Worm (Caenorhabditis elegans) whole organism, L4 larva: ENCODE data around the gene T13F2.6.

Experiments used
- D1046.2 ChIP-seq: fragments of 200-800 bp; sonication (Bioruptor generic); IDR thresholded peaks from 2 replicates; pipeline ENCODE4 v1.3.6; 2022; ENCODE audit warnings: missing genetic modification characterization, missing compliant biosample characterization
- F10B5.3 ChIP-seq: sonication (generic microtip); optimal IDR thresholded peaks from 2 replicates; lab custom pipeline; 2016; ENCODE audit warnings: mild to moderate bottlenecking, missing genetic modification characterization, missing compliant biosample characterization
- F26F4.8 ChIP-seq: fragments of 200-800 bp; sonication (Bioruptor generic); conservative IDR thresholded peaks from 2 replicates; pipeline ENCODE4 v1.3.6; 2022; ENCODE audit warnings: missing genetic modification characterization, missing compliant biosample characterization
- F37D6.2 ChIP-seq: sonication (generic microtip); optimal IDR thresholded peaks from 2 replicates; lab custom pipeline; 2016; ENCODE audit warnings: mild to moderate bottlenecking, missing genetic modification characterization, missing compliant biosample characterization
- F44E2.7 ChIP-seq: fragments of 200-800 bp; sonication (Bioruptor generic); IDR thresholded peaks from 2 replicates; pipeline ENCODE4 v2.1.2; 2022; ENCODE audit warnings: missing genetic modification characterization, missing compliant biosample characterization
- F49E8.2 ChIP-seq: sonication (generic microtip); optimal IDR thresholded peaks from 2 replicates; lab custom pipeline; 2016; ENCODE audit warnings: missing compliant biosample characterization, mild to moderate bottlenecking, missing genetic modification characterization, borderline replicate concordance
- Y48G9A.11 ChIP-seq: fragments of 200-800 bp; sonication (Bioruptor generic); IDR thresholded peaks from 2 replicates; pipeline ENCODE4 v1.3.6; 2022; ENCODE audit warnings: missing genetic modification reagents, missing genetic modification characterization, missing compliant biosample characterization
- ZK337.2 ChIP-seq: fragments of 200-800 bp; sonication (Bioruptor generic); IDR thresholded peaks from 2 replicates; pipeline ENCODE4 v1.3.6; 2022; ENCODE audit warnings: missing genetic modification reagents, missing genetic modification characterization, missing compliant biosample characterization
- ama-1 ChIP-seq: fragments of 150-350 bp; optimal IDR thresholded peaks from 2 replicates; lab custom pipeline; 2014; ENCODE audit warnings: inconsistent platforms, mixed read lengths
- arid-1 ChIP-seq: fragments of 200-800 bp; sonication (Bioruptor generic); conservative IDR thresholded peaks from 2 replicates; pipeline ENCODE4 v1.3.6; 2022; ENCODE audit warnings: missing genetic modification reagents, missing genetic modification characterization, missing compliant biosample characterization
- ceh-28 ChIP-seq: fragments of 150-350 bp; optimal IDR thresholded peaks from 2 replicates; lab custom pipeline; 2014; ENCODE audit warnings: missing biosample characterization, missing genetic modification reagents, missing genetic modification characterization
- ceh-44 ChIP-seq: fragments of 200-800 bp; sonication (Bioruptor generic); IDR thresholded peaks from 2 replicates; pipeline ENCODE4 v1.3.6; 2022; ENCODE audit warnings: missing genetic modification reagents, missing genetic modification characterization, missing compliant biosample characterization
- ceh-82 ChIP-seq: sonication (generic microtip); optimal IDR thresholded peaks from 2 replicates; lab custom pipeline; 2017; ENCODE audit warnings: missing biosample characterization, missing genetic modification characterization
- ces-1 ChIP-seq: fragments of 150-350 bp; sonication (generic microtip); optimal IDR thresholded peaks from 4 replicates; lab custom pipeline; 2014; ENCODE audit warnings: missing biosample characterization, missing genetic modification reagents, missing genetic modification characterization
- daf-12 ChIP-seq: fragments of 150-350 bp; optimal IDR thresholded peaks from 2 replicates; lab custom pipeline; 2014; ENCODE audit warnings: missing biosample characterization, missing genetic modification reagents, missing genetic modification characterization
- dmd-6 ChIP-seq: fragments of 200-800 bp; sonication (Bioruptor generic); IDR thresholded peaks from 2 replicates; pipeline ENCODE4 v1.3.6; 2022; ENCODE audit warnings: missing genetic modification reagents, missing genetic modification characterization, missing compliant biosample characterization
- dmd-8 ChIP-seq: fragments of 200-800 bp; sonication (Bioruptor generic); IDR thresholded peaks from 2 replicates; pipeline ENCODE4 v1.3.6; 2022; ENCODE audit warnings: missing genetic modification characterization, missing compliant biosample characterization
- dpl-1 ChIP-seq: fragments of 150-350 bp; optimal IDR thresholded peaks from 2 replicates; lab custom pipeline; 2014; ENCODE audit warnings: missing biosample characterization, missing genetic modification reagents, missing genetic modification characterization
- duxl-1 ChIP-seq: sonication (generic microtip); optimal IDR thresholded peaks from 2 replicates; lab custom pipeline; 2016; ENCODE audit warnings: mild to moderate bottlenecking, missing genetic modification characterization, moderate library complexity, missing compliant biosample characterization; ENCODE audit not compliant: poor library complexity
- egl-27 ChIP-seq: sonication (generic microtip); optimal IDR thresholded peaks from 3 replicates; lab custom pipeline; 2017; ENCODE audit warnings: missing biosample characterization, missing genetic modification reagents, missing genetic modification characterization
- fkh-10 ChIP-seq: fragments of 150-350 bp; optimal IDR thresholded peaks from 2 replicates; lab custom pipeline; 2014; ENCODE audit warnings: missing biosample characterization, missing genetic modification reagents, missing genetic modification characterization
- fos-1 ChIP-seq: fragments of 150-350 bp; optimal IDR thresholded peaks from 2 replicates; lab custom pipeline; 2014; ENCODE audit warnings: missing biosample characterization, missing genetic modification characterization
- gei-8 ChIP-seq: fragments of 200-800 bp; sonication (Bioruptor generic); optimal IDR thresholded peaks from 2 replicates; lab custom pipeline; 2018; ENCODE audit warnings: mild to moderate bottlenecking, missing genetic modification characterization, missing compliant biosample characterization
- hif-1 ChIP-seq, 2 experiments: sonication (generic microtip); optimal IDR thresholded peaks; 2 replicates each; lab custom pipeline; 2016 to 2017; ENCODE audit warnings: missing compliant biosample characterization in 2 of 2, missing genetic modification characterization in 2 of 2, missing genetic modification reagents in 2 of 2, missing genotype in 2 of 2, mild to moderate bottlenecking in 1 of 2
- hlh-30 ChIP-seq: sonication (generic microtip); optimal IDR thresholded peaks from 2 replicates; lab custom pipeline; 2017; ENCODE audit warnings: antibody characterized with exemption, mild to moderate bottlenecking, missing genetic modification characterization, missing compliant biosample characterization; ENCODE audit not compliant: insufficient read depth
- jun-1 ChIP-seq: fragments of 150-350 bp; optimal IDR thresholded peaks from 2 replicates; lab custom pipeline; 2014; ENCODE audit warnings: missing biosample characterization, missing genetic modification reagents, missing genetic modification characterization
- lim-7 ChIP-seq: fragments of 200-800 bp; sonication (Bioruptor generic); IDR thresholded peaks from 2 replicates; pipeline ENCODE4 v1.3.6; 2022; ENCODE audit warnings: missing genetic modification characterization, missing compliant biosample characterization
- lin-1 ChIP-seq: fragments of 200-800 bp; sonication (Bioruptor generic); IDR thresholded peaks from 2 replicates; pipeline ENCODE4 v1.3.6; 2022; ENCODE audit warnings: missing genetic modification reagents, missing genetic modification characterization, missing compliant biosample characterization
- lin-38 ChIP-seq: fragments of 200-800 bp; sonication (Bioruptor generic); IDR thresholded peaks from 2 replicates; pipeline ENCODE4 v1.3.6; 2022; ENCODE audit warnings: missing genetic modification reagents, missing genetic modification characterization, missing compliant biosample characterization
- lin-39 ChIP-seq: fragments of 150-350 bp; optimal IDR thresholded peaks from 2 replicates; lab custom pipeline; 2014; ENCODE audit warnings: missing biosample characterization, missing genetic modification reagents, missing genetic modification characterization
- lsy-2 ChIP-seq, 2 experiments: fragments of 150-350 bp in 1 of 2; sonication (generic microtip) in 1 of 2; optimal IDR thresholded peaks; 2 replicates each; lab custom pipeline; 2014 to 2017; ENCODE audit warnings: missing biosample characterization in 2 of 2, missing genetic modification characterization in 2 of 2
- madf-5 ChIP-seq, 2 experiments: fragments of 200-800 bp; sonication (Bioruptor generic); IDR thresholded peaks; 2 replicates each; pipeline ENCODE4 v1.3.6; 2022; ENCODE audit warnings: missing compliant biosample characterization in 2 of 2, missing genetic modification characterization in 2 of 2
- mep-1 ChIP-seq: fragments of 150-350 bp; sonication (generic microtip); optimal IDR thresholded peaks from 3 replicates; lab custom pipeline; 2014; ENCODE audit warnings: missing biosample characterization, missing genetic modification characterization
- mxl-2 ChIP-seq: fragments of 200-800 bp; sonication (Bioruptor generic); conservative IDR thresholded peaks from 2 replicates; pipeline ENCODE4 v1.3.6; 2022; ENCODE audit warnings: missing genetic modification reagents, missing genetic modification characterization, missing compliant biosample characterization
- mxl-3 ChIP-seq: fragments of 200-800 bp; sonication (Bioruptor generic); optimal IDR thresholded peaks from 2 replicates; lab custom pipeline; 2018; ENCODE audit warnings: mild to moderate bottlenecking, missing genetic modification characterization, missing compliant biosample characterization
- nhr-25 ChIP-seq: sonication (generic microtip); optimal IDR thresholded peaks from 2 replicates; lab custom pipeline; 2017; ENCODE audit warnings: missing genetic modification characterization, mild to moderate bottlenecking, missing compliant biosample characterization, antibody characterized with exemption, moderate library complexity, borderline replicate concordance; ENCODE audit not compliant: insufficient read depth
- nhr-28 ChIP-seq: fragments of 150-350 bp; optimal IDR thresholded peaks from 2 replicates; lab custom pipeline; 2014; ENCODE audit warnings: missing biosample characterization, missing genetic modification characterization
- nhr-42 ChIP-seq: fragments of 200-800 bp; sonication (Bioruptor generic); IDR thresholded peaks from 2 replicates; pipeline ENCODE4 v1.3.6; 2022; ENCODE audit warnings: missing genetic modification characterization, missing compliant biosample characterization
- nhr-48 ChIP-seq: sonication (generic microtip); optimal IDR thresholded peaks from 2 replicates; lab custom pipeline; 2016; ENCODE audit warnings: mild to moderate bottlenecking, missing genetic modification characterization, missing compliant biosample characterization
- nhr-6 ChIP-seq: fragments of 150-350 bp; optimal IDR thresholded peaks from 2 replicates; lab custom pipeline; 2014; ENCODE audit warnings: missing biosample characterization, missing genetic modification characterization
- nhr-77 ChIP-seq: fragments of 150-350 bp; optimal IDR thresholded peaks from 2 replicates; lab custom pipeline; 2014; ENCODE audit warnings: missing biosample characterization, missing genetic modification characterization
- php-3 ChIP-seq: fragments of 200-800 bp; sonication (Bioruptor generic); IDR thresholded peaks from 2 replicates; pipeline ENCODE4 v1.3.6; 2022; ENCODE audit warnings: missing genetic modification reagents, missing genetic modification characterization, missing compliant biosample characterization
- saeg-2 ChIP-seq: fragments of 200-800 bp; sonication (Bioruptor generic); IDR thresholded peaks from 2 replicates; pipeline ENCODE4 v1.3.6; 2022; ENCODE audit warnings: missing genetic modification reagents, missing genetic modification characterization, missing compliant biosample characterization
- sdz-12 ChIP-seq: fragments of 200-800 bp; sonication (Bioruptor generic); optimal IDR thresholded peaks from 2 replicates; lab custom pipeline; 2018; ENCODE audit warnings: mild to moderate bottlenecking, missing genetic modification characterization, missing compliant biosample characterization
- skn-1 ChIP-seq: fragments of 150-350 bp; optimal IDR thresholded peaks from 2 replicates; lab custom pipeline; 2014; ENCODE audit warnings: missing biosample characterization, missing genetic modification characterization
- snpc-1.2 ChIP-seq: fragments of 200-800 bp; sonication (Bioruptor generic); IDR thresholded peaks from 2 replicates; pipeline ENCODE4 v1.3.6; 2022; ENCODE audit warnings: missing genetic modification reagents, missing genetic modification characterization, missing compliant biosample characterization
- snpc-4 ChIP-seq: fragments of 150-350 bp; optimal IDR thresholded peaks from 2 replicates; lab custom pipeline; 2014; ENCODE audit warnings: missing biosample characterization, missing genetic modification characterization
- tag-97 ChIP-seq: fragments of 200-800 bp; sonication (Bioruptor generic); IDR thresholded peaks from 2 replicates; pipeline ENCODE4 v1.3.6; 2022; ENCODE audit warnings: missing genetic modification characterization, missing compliant biosample characterization
- unc-130 ChIP-seq: sonication (generic microtip); optimal IDR thresholded peaks from 2 replicates; lab custom pipeline; 2016; ENCODE audit warnings: missing genetic modification reagents, missing genetic modification characterization, missing compliant biosample characterization
- vab-7 ChIP-seq: fragments of 200-800 bp; sonication (Bioruptor generic); IDR thresholded peaks from 2 replicates; pipeline ENCODE4 v1.3.6; 2022; ENCODE audit warnings: missing genetic modification reagents, missing genetic modification characterization, missing compliant biosample characterization
- zfp-3 ChIP-seq: fragments of 200-800 bp; sonication (Bioruptor generic); conservative IDR thresholded peaks from 2 replicates; pipeline ENCODE4 v1.3.6; 2022; ENCODE audit warnings: missing genetic modification reagents, missing genetic modification characterization, missing compliant biosample characterization

T13F2.6 gene

DNA sequence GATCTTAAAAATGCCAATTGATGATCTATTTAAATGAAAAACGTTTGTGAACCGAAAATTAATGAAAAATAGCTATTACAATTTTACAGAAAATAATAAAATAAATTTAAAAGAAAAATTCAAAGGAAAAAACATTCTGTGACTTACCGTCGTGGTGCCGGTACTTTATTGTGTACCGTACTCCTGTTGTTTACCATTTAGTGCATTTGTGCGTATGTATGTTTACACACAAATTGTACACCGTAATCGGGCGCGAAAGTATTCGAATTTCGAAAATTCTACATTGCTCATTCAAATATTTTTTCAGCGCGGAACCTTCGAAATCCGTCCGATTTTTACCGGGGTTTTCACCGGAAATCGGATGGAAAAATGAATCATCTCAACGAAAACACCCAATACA, at the start of gene T13F2.6:
TSS of gene T13F2.6 (plus strand) at position 306 of the 400 bp plus-strand sequence.
- no peak for TF ChIP-seq jun-1 (tag; lab: Kevin White, UChicago)
- peak; percentile 86 for TF ChIP-seq F49E8.2 (tag; lab: Kevin White, UChicago)
- no peak for TF ChIP-seq fos-1
- TF ChIP-seq arid-1 (GFP tag; lab: Robert Waterston, UW): peak; percentile 42; the same call in 1 of the 2 replicates
- TF ChIP-seq lsy-2 (tag; optimal IDR thresholded peaks at IDR 0.05; lab: Kevin White, UChicago): peak in 1 of 2 experiments; percentile 77
- TF ChIP-seq nhr-6 (tag; lab: Kevin White, UChicago): no peak
- no peak for TF ChIP-seq egl-27 (tag; lab: Kevin White, UChicago)
- no peak for TF ChIP-seq snpc-4 (tag; lab: Kevin White, UChicago)
- no peak for TF ChIP-seq gei-8
- TF ChIP-seq dpl-1 (GFP tag; lab: Kevin White, UChicago): no peak
- TF ChIP-seq unc-130: peak; percentile 86
- no peak for TF ChIP-seq fkh-10 (GFP tag; lab: Kevin White, UChicago)
- no peak for TF ChIP-seq dmd-8
- no peak for TF ChIP-seq nhr-28
- TF ChIP-seq mxl-2 (GFP tag; lab: Robert Waterston, UW): no peak
- TF ChIP-seq nhr-77 (tag; lab: Kevin White, UChicago): no peak
- no peak for TF ChIP-seq ces-1 (GFP tag; lab: Kevin White, UChicago)
- 0 out of 2 replicates have a peak, but pooled peaks have one; percentile 22 for TF ChIP-seq vab-7 (GFP tag; lab: Robert Waterston, UW)
- no peak for TF ChIP-seq tag-97 (GFP tag; lab: Robert Waterston, UW)
- TF ChIP-seq mxl-3: no peak
- TF ChIP-seq ama-1 (lab: Kevin White, UChicago): no peak
- TF ChIP-seq mep-1: no peak
- no peak for TF ChIP-seq dmd-6
- TF ChIP-seq ceh-28 (tag; lab: Kevin White, UChicago): no peak
- no peak for TF ChIP-seq F10B5.3 (tag; lab: Kevin White, UChicago)
- TF ChIP-seq F37D6.2 (tag; lab: Kevin White, UChicago): no peak
- no peak for TF ChIP-seq skn-1 (tag; lab: Kevin White, UChicago)
- TF ChIP-seq daf-12 (tag; lab: Kevin White, UChicago): no peak
- no peak for TF ChIP-seq lim-7 (GFP tag; lab: Robert Waterston, UW)
- TF ChIP-seq ZK337.2: no peak
- peak; percentile 75 for TF ChIP-seq lin-38 (GFP tag; lab: Robert Waterston, UW)
- TF ChIP-seq snpc-1.2 (GFP tag; lab: Robert Waterston, UW): peak; percentile 81
- no peak for TF ChIP-seq nhr-25 (tag; lab: Kevin White, UChicago)
- TF ChIP-seq ceh-44 (GFP tag; lab: Robert Waterston, UW): 0 out of 2 replicates have a peak, but pooled peaks have one; percentile 35
- TF ChIP-seq nhr-48 (tag; lab: Kevin White, UChicago): no peak
- TF ChIP-seq F26F4.8 (GFP tag; lab: Robert Waterston, UW): no peak
- TF ChIP-seq F44E2.7 (GFP tag; lab: Robert Waterston, UW): no peak
- TF ChIP-seq lin-39 (tag; lab: Kevin White, UChicago): no peak
- TF ChIP-seq nhr-42 (GFP tag; lab: Robert Waterston, UW): no peak
- TF ChIP-seq php-3 (GFP tag; lab: Robert Waterston, UW): no peak
- TF ChIP-seq ceh-82 (tag; lab: Kevin White, UChicago): no peak
- TF ChIP-seq Y48G9A.11 (GFP tag; lab: Robert Waterston, UW): peak; percentile 79; the same call in 1 of the 2 replicates
- TF ChIP-seq zfp-3 (GFP tag; lab: Robert Waterston, UW): no peak
- no peak for TF ChIP-seq duxl-1 (tag; lab: Kevin White, UChicago)
- TF ChIP-seq saeg-2 (GFP tag; lab: Robert Waterston, UW): no peak
- TF ChIP-seq hif-1 (tag; optimal IDR thresholded peaks at IDR 0.05; lab: Kevin White, UChicago): no peak
- no peak for TF ChIP-seq sdz-12 (GFP tag; lab: Kevin White, UChicago)
- no peak for TF ChIP-seq hlh-30 (tag; lab: Kevin White, UChicago)
- TF ChIP-seq D1046.2 (GFP tag; lab: Robert Waterston, UW): no peak
- TF ChIP-seq lin-1: no peak
- TF ChIP-seq madf-5 (GFP tag; IDR thresholded peaks at IDR 0.05; lab: Robert Waterston, UW): no peak
